Fruit fly (Drosophila melanogaster) whole organism, embryonic: Measurements from ENCODE around the gene Gdh.
A peak's percentile ranks its signal among the peaks of the same experiment; 100 is the strongest.

Source experiments
- BtbVII ChIP-seq: fragments of 200-800 bp; sonication (Bioruptor generic); optimal IDR thresholded peaks from 3 replicates; lab custom pipeline; 2017; ENCODE audit warnings: missing biosample characterization, mild to moderate bottlenecking, missing genetic modification characterization
- CG10321 ChIP-seq: fragments of 200-800 bp; sonication (Bioruptor generic); IDR thresholded peaks from 2 replicates; pipeline ENCODE4 v1.3.6; 2022; ENCODE audit warnings: missing biosample characterization, missing genetic modification characterization
- CG12299 ChIP-seq: fragments of 200-800 bp; sonication (Bioruptor generic); optimal IDR thresholded peaks from 2 replicates; lab custom pipeline; 2018; ENCODE audit warnings: missing biosample characterization, mild to moderate bottlenecking, missing genetic modification characterization
- CG13296 ChIP-seq: fragments of 200-800 bp; sonication (Bioruptor generic); optimal IDR thresholded peaks from 3 replicates; lab custom pipeline; 2018; ENCODE audit warnings: missing biosample characterization, mild to moderate bottlenecking, missing genetic modification characterization
- CG14710 ChIP-seq: fragments of 200-800 bp; sonication (Bioruptor generic); optimal IDR thresholded peaks from 3 replicates; lab custom pipeline; 2019; ENCODE audit warnings: missing biosample characterization, mild to moderate bottlenecking, missing genetic modification characterization, moderate library complexity
- CG14965 ChIP-seq: fragments of 200-800 bp; sonication (Bioruptor generic); optimal IDR thresholded peaks from 2 replicates; lab custom pipeline; 2016; ENCODE audit warnings: missing biosample characterization, missing genetic modification characterization, borderline replicate concordance
- CG15011 ChIP-seq: fragments of 200-800 bp; sonication (Bioruptor generic); optimal IDR thresholded peaks from 3 replicates; lab custom pipeline; 2018; ENCODE audit warnings: missing biosample characterization, mild to moderate bottlenecking, missing genetic modification characterization
- CG1529 ChIP-seq: fragments of 200-800 bp; sonication (Bioruptor generic); optimal IDR thresholded peaks from 3 replicates; lab custom pipeline; 2018; ENCODE audit warnings: missing biosample characterization, missing genetic modification characterization
- CG15514 ChIP-seq: fragments of 200-800 bp; sonication (Bioruptor generic); optimal IDR thresholded peaks from 3 replicates; lab custom pipeline; 2017; ENCODE audit warnings: missing biosample characterization, missing genetic modification characterization, mild to moderate bottlenecking, moderate library complexity, missing genetic modification reagents
- CG17186 ChIP-seq: fragments of 200-800 bp; sonication (Bioruptor generic); optimal IDR thresholded peaks from 3 replicates; lab custom pipeline; 2017; ENCODE audit warnings: missing biosample characterization, missing genetic modification reagents, missing genetic modification characterization
- CG18011 ChIP-seq: fragments of 200-800 bp; sonication (Bioruptor generic); optimal IDR thresholded peaks from 2 replicates; lab custom pipeline; 2017; ENCODE audit warnings: missing biosample characterization, missing genetic modification characterization, mild to moderate bottlenecking, moderate library complexity, missing genotype
- CG18764 ChIP-seq: fragments of 200-800 bp; sonication (Bioruptor generic); optimal IDR thresholded peaks from 3 replicates; lab custom pipeline; 2016; ENCODE audit warnings: missing biosample characterization, missing genetic modification characterization
- CG2712 ChIP-seq: fragments of 200-800 bp; optimal IDR thresholded peaks from 3 replicates; lab custom pipeline; 2019; ENCODE audit warnings: missing biosample characterization, mild to moderate bottlenecking, missing genetic modification characterization, moderate library complexity
- CG30403 ChIP-seq: fragments of 200-800 bp; sonication (Bioruptor generic); optimal IDR thresholded peaks from 3 replicates; lab custom pipeline; 2016; ENCODE audit warnings: missing biosample characterization, missing genetic modification characterization
- CG3407 ChIP-seq: fragments of 200-800 bp; sonication (Bioruptor generic); optimal IDR thresholded peaks from 2 replicates; lab custom pipeline; 2018; ENCODE audit warnings: missing biosample characterization, mild to moderate bottlenecking, missing genetic modification characterization
- CG5245 ChIP-seq: fragments of 200-800 bp; sonication (Bioruptor generic); optimal IDR thresholded peaks from 3 replicates; lab custom pipeline; 2016; ENCODE audit warnings: missing biosample characterization, missing genetic modification characterization
- CG6254 ChIP-seq: fragments of 200-800 bp; sonication (Bioruptor generic); optimal IDR thresholded peaks from 3 replicates; lab custom pipeline; 2017; ENCODE audit warnings: mild to moderate bottlenecking, missing biosample characterization, missing genetic modification reagents, missing genetic modification characterization
- CG7357 ChIP-seq: fragments of 200-800 bp; sonication (Bioruptor generic); IDR thresholded peaks from 3 replicates; pipeline ENCODE4 v1.3.6; 2022; ENCODE audit warnings: missing biosample characterization, missing genetic modification characterization
- CG7745 ChIP-seq: fragments of 200-800 bp; sonication (Bioruptor generic); optimal IDR thresholded peaks from 2 replicates; lab custom pipeline; 2018; ENCODE audit warnings: missing biosample characterization, mild to moderate bottlenecking, missing genetic modification characterization, moderate library complexity
- CG7839 ChIP-seq: fragments of 200-800 bp; sonication (Bioruptor generic); optimal IDR thresholded peaks from 3 replicates; lab custom pipeline; 2018; ENCODE audit warnings: missing biosample characterization, mild to moderate bottlenecking, missing genetic modification characterization, moderate library complexity
- CG7963 ChIP-seq: fragments of 200-800 bp; sonication (Bioruptor generic); IDR thresholded peaks from 3 replicates; pipeline ENCODE4 v1.3.6; 2022; ENCODE audit warnings: missing biosample characterization, missing genetic modification characterization; ENCODE audit not compliant: partially characterized antibody
- CG8089 ChIP-seq: fragments of 200-800 bp; sonication (Bioruptor generic); optimal IDR thresholded peaks from 3 replicates; lab custom pipeline; 2016; ENCODE audit warnings: missing biosample characterization, missing genetic modification characterization
- CG9215 ChIP-seq: fragments of 200-800 bp; sonication (Bioruptor generic); IDR thresholded peaks from 2 replicates; pipeline ENCODE4 v1.3.6; 2022; ENCODE audit warnings: missing biosample characterization, missing genetic modification characterization
- CG9727 ChIP-seq: fragments of 200-800 bp; sonication (Bioruptor generic); optimal IDR thresholded peaks from 3 replicates; lab custom pipeline; 2017; ENCODE audit warnings: missing biosample characterization, mild to moderate bottlenecking, missing genetic modification characterization
- CoRest ChIP-seq: fragments of 200-800 bp; sonication (Bioruptor generic); optimal IDR thresholded peaks from 3 replicates; lab custom pipeline; 2018; ENCODE audit warnings: missing biosample characterization, mild to moderate bottlenecking, missing genetic modification characterization, moderate library complexity
- D19B ChIP-seq: fragments of 200-800 bp; sonication (Bioruptor generic); optimal IDR thresholded peaks from 2 replicates; lab custom pipeline; 2017; ENCODE audit warnings: missing biosample characterization, mild to moderate bottlenecking, missing genetic modification characterization
- Doc3 ChIP-seq: fragments of 200-800 bp; sonication (Bioruptor generic); IDR thresholded peaks from 3 replicates; pipeline ENCODE4 v1.3.6; 2022; ENCODE audit warnings: missing biosample characterization, missing genetic modification characterization; ENCODE audit not compliant: partially characterized antibody
- Dp ChIP-seq: fragments of 200-800 bp; sonication (Bioruptor generic); optimal IDR thresholded peaks from 2 replicates; lab custom pipeline; 2018; ENCODE audit warnings: missing biosample characterization, mild to moderate bottlenecking, missing genetic modification characterization, moderate library complexity
- Hr39 ChIP-seq: fragments of >200 bp; optimal IDR thresholded peaks from 2 replicates; lab custom pipeline; 2017
- NC2β ChIP-seq: fragments of 200-800 bp; sonication (Bioruptor generic); optimal IDR thresholded peaks from 2 replicates; lab custom pipeline; 2016; ENCODE audit warnings: missing biosample characterization, missing genetic modification characterization
- Nf-YB ChIP-seq: fragments of 200-800 bp; sonication (Bioruptor generic); optimal IDR thresholded peaks from 3 replicates; lab custom pipeline; 2019; ENCODE audit warnings: missing biosample characterization, mild to moderate bottlenecking, missing genetic modification characterization, moderate library complexity
- Sox102F ChIP-seq: fragments of 200-800 bp; sonication (Bioruptor generic); optimal IDR thresholded peaks from 2 replicates; lab custom pipeline; 2018; ENCODE audit warnings: missing biosample characterization, mild to moderate bottlenecking, missing genetic modification characterization, moderate library complexity
- Taf1 ChIP-seq: fragments of 200-800 bp; sonication (Bioruptor generic); IDR thresholded peaks from 2 replicates; pipeline ENCODE4 v1.3.6; 2022; ENCODE audit warnings: missing biosample characterization, missing genetic modification characterization
- Xbp1 ChIP-seq: fragments of 200-800 bp; sonication (Bioruptor generic); optimal IDR thresholded peaks from 3 replicates; lab custom pipeline; 2016; ENCODE audit warnings: missing biosample characterization, mild to moderate bottlenecking, missing genetic modification characterization
- abd-A ChIP-seq: fragments of 200-800 bp; sonication (Bioruptor generic); optimal IDR thresholded peaks from 3 replicates; lab custom pipeline; 2019; ENCODE audit warnings: missing biosample characterization, mild to moderate bottlenecking, missing genetic modification characterization, moderate library complexity
- ap ChIP-seq: fragments of 200-800 bp; sonication (Bioruptor generic); IDR thresholded peaks from 2 replicates; pipeline ENCODE4 v1.3.6; 2022; ENCODE audit warnings: missing biosample characterization, missing genetic modification characterization
- bsh ChIP-seq, 2 experiments: fragments of 200-800 bp; sonication (Bioruptor generic); optimal IDR thresholded peaks; 2 replicates each; lab custom pipeline; 2017 to 2018; ENCODE audit warnings: mild to moderate bottlenecking in 2 of 2, missing biosample characterization in 2 of 2, missing genetic modification characterization in 2 of 2, moderate library complexity in 1 of 2
- cg ChIP-seq: fragments of 200-800 bp; sonication (Bioruptor generic); optimal IDR thresholded peaks from 3 replicates; lab custom pipeline; 2019; ENCODE audit warnings: missing biosample characterization, mild to moderate bottlenecking, missing genetic modification characterization, moderate library complexity
- chif ChIP-seq, 2 experiments: fragments of 200-800 bp; sonication (Bioruptor generic); optimal IDR thresholded peaks; 3 replicates each; lab custom pipeline; 2016; ENCODE audit warnings: missing biosample characterization in 2 of 2, missing genetic modification characterization in 2 of 2
- dm ChIP-seq: fragments of 200-800 bp; sonication (Bioruptor generic); optimal IDR thresholded peaks from 3 replicates; lab custom pipeline; 2016; ENCODE audit warnings: missing biosample characterization, missing genetic modification characterization
- eve ChIP-seq, 2 experiments: fragments of >200 bp; optimal IDR thresholded peaks; 2 replicates each; lab custom pipeline; 2017; ENCODE audit warnings: missing biosample characterization in 2 of 2, missing genetic modification characterization in 2 of 2
- exex ChIP-seq: fragments of 200-800 bp; sonication (Bioruptor generic); optimal IDR thresholded peaks from 4 replicates; lab custom pipeline; 2018; ENCODE audit warnings: missing biosample characterization, mild to moderate bottlenecking, missing genetic modification characterization, moderate library complexity
- ham ChIP-seq: fragments of 200-800 bp; sonication (Bioruptor generic); IDR thresholded peaks from 2 replicates; pipeline ENCODE4 v1.3.6; 2022; ENCODE audit warnings: missing biosample characterization, missing genetic modification characterization
- lbe ChIP-seq: fragments of 200-800 bp; sonication (Bioruptor generic); optimal IDR thresholded peaks from 2 replicates; lab custom pipeline; 2016; ENCODE audit warnings: missing biosample characterization, mild to moderate bottlenecking, missing genetic modification characterization
- oc ChIP-seq: fragments of 200-800 bp; sonication (Bioruptor generic); optimal IDR thresholded peaks from 2 replicates; lab custom pipeline; 2018; ENCODE audit warnings: missing biosample characterization, mild to moderate bottlenecking, missing genetic modification characterization, moderate library complexity
- slou ChIP-seq: fragments of 200-800 bp; sonication (Bioruptor generic); optimal IDR thresholded peaks from 3 replicates; lab custom pipeline; 2016; ENCODE audit warnings: missing biosample characterization, missing genetic modification characterization
- tup ChIP-seq: fragments of 200-800 bp; sonication (Bioruptor generic); optimal IDR thresholded peaks from 2 replicates; lab custom pipeline; 2016; ENCODE audit warnings: missing biosample characterization, mild to moderate bottlenecking, missing genetic modification characterization, moderate library complexity
- unc-4 ChIP-seq: fragments of 200-800 bp; sonication (Bioruptor generic); IDR thresholded peaks from 2 replicates; pipeline ENCODE4 v1.3.6; 2022; ENCODE audit warnings: missing biosample characterization, missing genetic modification characterization; ENCODE audit not compliant: partially characterized antibody
- wek ChIP-seq: fragments of 200-800 bp; sonication (Bioruptor generic); optimal IDR thresholded peaks from 3 replicates; lab custom pipeline; 2018; ENCODE audit warnings: missing biosample characterization, mild to moderate bottlenecking, missing genetic modification characterization, moderate library complexity
- zen ChIP-seq: fragments of 200-800 bp; sonication (Bioruptor generic); optimal IDR thresholded peaks from 3 replicates; lab custom pipeline; 2018; ENCODE audit warnings: missing biosample characterization, mild to moderate bottlenecking, missing genetic modification characterization, moderate library complexity

The Gdh gene

dm6 chr3R:23909347-23909862 lies 33.5 kb downstream of the Gdh start (continued):
- TF ChIP-seq ham, result no peak
- TF ChIP-seq abd-A (tag; lab: Kevin White, UChicago), result peak; percentile 45
- TF ChIP-seq oc (tag; lab: Kevin White, UChicago), result peak; percentile 25
- peak; percentile 1 for TF ChIP-seq CG6254 (GFP tag; lab: Kevin White, UChicago)
- TF ChIP-seq chif (GFP tag; optimal IDR thresholded peaks at IDR 0.05; lab: Kevin White, UChicago), result peak in 1 of 2 experiments; percentile 1
- no peak for TF ChIP-seq CG7963 (GFP tag; lab: Robert Waterston, UW)
- TF ChIP-seq CG8089, result no peak
- 0 out of 2 replicates have a peak, but pooled peaks have one; percentile 13 for TF ChIP-seq CG10321 (GFP tag; lab: Robert Waterston, UW)
- no peak for TF ChIP-seq Hr39
- TF ChIP-seq unc-4 (GFP tag; lab: Robert Waterston, UW), result no peak
- peak; percentile 41 for TF ChIP-seq CoRest (tag; lab: Kevin White, UChicago)
- no peak for TF ChIP-seq ap (GFP tag; lab: Robert Waterston, UW)
- TF ChIP-seq dm (GFP tag; lab: Kevin White, UChicago), result no peak
- TF ChIP-seq CG7745, result no peak
- peak; percentile 39 for TF ChIP-seq CG12299 (tag; lab: Kevin White, UChicago)
- peak; percentile 53 for TF ChIP-seq wek
- TF ChIP-seq CG30403 (GFP tag; lab: Kevin White, UChicago), result no peak
- TF ChIP-seq CG9727, result no peak
- TF ChIP-seq BtbVII (GFP tag; lab: Kevin White, UChicago), result peak; percentile 70
- TF ChIP-seq NC2β (GFP tag; lab: Kevin White, UChicago), result no peak
- TF ChIP-seq CG7839 (tag; lab: Kevin White, UChicago), result no peak
- TF ChIP-seq eve (GFP tag; optimal IDR thresholded peaks at IDR 0.05; lab: Kevin White, UChicago), result no peak
- TF ChIP-seq CG14965 (GFP tag; lab: Kevin White, UChicago), result no peak
- TF ChIP-seq Dp (GFP tag; lab: Kevin White, UChicago), result no peak
- no peak for TF ChIP-seq D19B
- peak; percentile 83 for TF ChIP-seq CG13296 (GFP tag; lab: Kevin White, UChicago)
- TF ChIP-seq Sox102F (GFP tag; lab: Kevin White, UChicago), result peak; percentile 56
- no peak for TF ChIP-seq CG7357 (GFP tag; lab: Robert Waterston, UW)
- no peak for TF ChIP-seq CG17186 (GFP tag; lab: Kevin White, UChicago)
- TF ChIP-seq CG18011, result no peak
- peak; percentile 6 for TF ChIP-seq CG15011 (GFP tag; lab: Kevin White, UChicago)
- TF ChIP-seq exex (tag; lab: Kevin White, UChicago), result peak; percentile 18
- peak; percentile 61 for TF ChIP-seq CG15514 (GFP tag; lab: Kevin White, UChicago)
- no peak for TF ChIP-seq Taf1
- TF ChIP-seq CG9215 (GFP tag; lab: Robert Waterston, UW), result no peak
- TF ChIP-seq lbe, result no peak
- TF ChIP-seq CG3407, result peak; percentile 7
- TF ChIP-seq Doc3, result no peak
- TF ChIP-seq bsh (GFP tag; optimal IDR thresholded peaks at IDR 0.05; lab: Kevin White, UChicago), result peak in 1 of 2 experiments; percentile 42
- TF ChIP-seq tup, result no peak
- no peak for TF ChIP-seq zen
- TF ChIP-seq slou (GFP tag; lab: Kevin White, UChicago), result no peak
- TF ChIP-seq cg, result peak; percentile 22
- TF ChIP-seq CG5245 (GFP tag; lab: Kevin White, UChicago), result no peak
- TF ChIP-seq CG1529 (GFP tag; lab: Kevin White, UChicago), result peak; percentile 34
- no peak for TF ChIP-seq Xbp1 (GFP tag; lab: Kevin White, UChicago)
- no peak for TF ChIP-seq Nf-YB (GFP tag; lab: Kevin White, UChicago)
- peak; percentile 16 for TF ChIP-seq CG14710
- TF ChIP-seq CG18764 (GFP tag; lab: Kevin White, UChicago), result peak; percentile 39
- TF ChIP-seq CG2712 (tag; lab: Kevin White, UChicago), result no peak
